Worm (Caenorhabditis elegans): ENCODE data around the gene lipl-5.

ce11 chrV:404210-404669, 18.7 kb downstream of the lipl-5 start, which contains the start of gene nhr-252:
- TF ChIP-seq nhr-11 (tag; optimal IDR thresholded peaks at IDR 0.05): no peak
- no peak for TF ChIP-seq lin-39 (tag; optimal IDR thresholded peaks at IDR 0.05)
- no peak for TF ChIP-seq lin-15B (tag; optimal IDR thresholded peaks at IDR 0.05)
- TF ChIP-seq jun-1 (tag; optimal IDR thresholded peaks at IDR 0.05): no peak
- TF ChIP-seq nhr-28 (tag; optimal IDR thresholded peaks at IDR 0.05): no peak
- TF ChIP-seq dpl-1 (GFP tag; optimal IDR thresholded peaks at IDR 0.05): no peak
- no peak for TF ChIP-seq lir-3 (tag; optimal IDR thresholded peaks at IDR 0.05)
- no peak for TF ChIP-seq fkh-10 (GFP tag; optimal IDR thresholded peaks at IDR 0.05)
- TF ChIP-seq aly-2 (tag; optimal IDR thresholded peaks at IDR 0.05): no peak
- no peak for TF ChIP-seq skn-1 (tag; optimal IDR thresholded peaks at IDR 0.05)
- no peak for TF ChIP-seq ama-1 (optimal IDR thresholded peaks at IDR 0.05)
- TF ChIP-seq rbr-2 (tag; optimal IDR thresholded peaks at IDR 0.05): no peak
